Fruit fly (Drosophila melanogaster) whole organism, embryonic: ENCODE results near the gene CG43085.

Source experiments
- Bteb2 ChIP-seq: fragments of 200-800 bp; sonication (Bioruptor generic); optimal IDR thresholded peaks from 2 replicates; lab custom pipeline; 2016; ENCODE audit warnings: missing biosample characterization, missing genetic modification characterization
- C15 ChIP-seq: fragments of 200-800 bp; sonication (Bioruptor generic); IDR thresholded peaks from 3 replicates; pipeline ENCODE4 v1.3.6; 2022; ENCODE audit warnings: missing biosample characterization, missing genetic modification characterization
- CG10209 ChIP-seq: fragments of 200-800 bp; sonication (Bioruptor generic); optimal IDR thresholded peaks from 3 replicates; lab custom pipeline; 2017; ENCODE audit warnings: missing biosample characterization, mild to moderate bottlenecking, missing genetic modification characterization, missing genetic modification reagents
- CG10959 ChIP-seq: fragments of 200-800 bp; sonication (Bioruptor generic); IDR thresholded peaks from 2 replicates; pipeline ENCODE4 v1.3.6; 2022; ENCODE audit warnings: missing biosample characterization, missing genetic modification characterization
- CG11695 ChIP-seq: fragments of 200-800 bp; sonication (Bioruptor generic); IDR thresholded peaks from 3 replicates; pipeline ENCODE4 v1.3.6; 2022; ENCODE audit warnings: missing biosample characterization, missing genetic modification characterization
- CG12155 ChIP-seq: fragments of 200-800 bp; sonication (Bioruptor generic); optimal IDR thresholded peaks from 3 replicates; lab custom pipeline; 2016; ENCODE audit warnings: missing biosample characterization, missing genetic modification characterization
- CG12391 ChIP-seq: fragments of 200-800 bp; sonication (Bioruptor generic); optimal IDR thresholded peaks from 3 replicates; lab custom pipeline; 2018; ENCODE audit warnings: missing biosample characterization, mild to moderate bottlenecking, missing genetic modification characterization, moderate library complexity
- CG1647 ChIP-seq: fragments of 200-800 bp; sonication (Bioruptor generic); optimal IDR thresholded peaks from 3 replicates; lab custom pipeline; 2016; ENCODE audit warnings: missing biosample characterization, missing genetic modification characterization
- CG16813 ChIP-seq: fragments of 200-800 bp; sonication (Bioruptor generic); IDR thresholded peaks from 3 replicates; pipeline ENCODE4 v1.3.6; 2022; ENCODE audit warnings: missing biosample characterization, missing genetic modification characterization; ENCODE audit not compliant: partially characterized antibody
- CG17328 ChIP-seq: fragments of 200-800 bp; sonication (Bioruptor generic); IDR thresholded peaks from 2 replicates; pipeline ENCODE4 v1.3.6; 2022; ENCODE audit warnings: missing biosample characterization, missing genetic modification characterization
- CG1792 ChIP-seq: fragments of 200-800 bp; sonication (Bioruptor generic); optimal IDR thresholded peaks from 2 replicates; lab custom pipeline; 2016; ENCODE audit warnings: missing biosample characterization, missing genetic modification characterization
- CG18262 ChIP-seq: fragments of 200-800 bp; optimal IDR thresholded peaks from 3 replicates; lab custom pipeline; 2019; ENCODE audit warnings: missing biosample characterization, mild to moderate bottlenecking, missing genetic modification characterization, moderate library complexity
- CG31441 ChIP-seq: fragments of 200-800 bp; sonication (Bioruptor generic); IDR thresholded peaks from 2 replicates; pipeline ENCODE4 v1.3.6; 2022; ENCODE audit warnings: missing biosample characterization, missing genetic modification characterization
- CG3407 ChIP-seq: fragments of 200-800 bp; sonication (Bioruptor generic); optimal IDR thresholded peaks from 2 replicates; lab custom pipeline; 2018; ENCODE audit warnings: missing biosample characterization, mild to moderate bottlenecking, missing genetic modification characterization
- CG3995 ChIP-seq: fragments of 200-800 bp; sonication (Bioruptor generic); optimal IDR thresholded peaks from 3 replicates; lab custom pipeline; 2016; ENCODE audit warnings: missing biosample characterization, missing genetic modification characterization
- CG6813 ChIP-seq: fragments of 200-800 bp; sonication (Bioruptor generic); optimal IDR thresholded peaks from 2 replicates; lab custom pipeline; 2017; ENCODE audit warnings: missing biosample characterization, missing genetic modification characterization, mild to moderate bottlenecking, moderate library complexity, missing genetic modification reagents
- CG6854 ChIP-seq: fragments of 200-800 bp; sonication (Bioruptor generic); optimal IDR thresholded peaks from 3 replicates; lab custom pipeline; 2017; ENCODE audit warnings: missing biosample characterization, mild to moderate bottlenecking, missing genetic modification characterization
- CG8359 ChIP-seq: fragments of 200-800 bp; sonication (Bioruptor generic); optimal IDR thresholded peaks from 2 replicates; lab custom pipeline; 2017; ENCODE audit warnings: missing biosample characterization, mild to moderate bottlenecking, missing genetic modification characterization, borderline replicate concordance
- CG8478 ChIP-seq: fragments of >200 bp; optimal IDR thresholded peaks from 2 replicates; lab custom pipeline; 2018
- CG9797 ChIP-seq: fragments of 200-800 bp; sonication (Bioruptor generic); optimal IDR thresholded peaks from 3 replicates; lab custom pipeline; 2018; ENCODE audit warnings: missing biosample characterization, mild to moderate bottlenecking, missing genetic modification characterization
- CrebB ChIP-seq: fragments of 200-800 bp; sonication (Bioruptor generic); optimal IDR thresholded peaks from 3 replicates; lab custom pipeline; 2018; ENCODE audit warnings: missing biosample characterization, mild to moderate bottlenecking, missing genetic modification characterization
- Dfd ChIP-seq, 2 experiments: fragments of >200 bp; optimal IDR thresholded peaks; 2 replicates each; lab custom pipeline; 2017; ENCODE audit warnings: missing biosample characterization in 2 of 2, missing genetic modification characterization in 2 of 2
- Dll ChIP-seq: fragments of 200-800 bp; sonication (Bioruptor generic); IDR thresholded peaks from 4 replicates; pipeline ENCODE4 v1.3.6; 2022; ENCODE audit warnings: missing biosample characterization, missing genetic modification characterization; ENCODE audit not compliant: partially characterized antibody
- E2f1 ChIP-seq: fragments of 200-800 bp; sonication (Bioruptor generic); IDR thresholded peaks from 2 replicates; pipeline ENCODE4 v1.3.6; 2022; ENCODE audit warnings: missing biosample characterization, missing genetic modification characterization
- Eip74EF ChIP-seq, 2 experiments: fragments of 200-800 bp in 1 of 2; fragments of >200 bp in 1 of 2; sonication (Bioruptor generic) in 1 of 2; optimal IDR thresholded peaks; 2 replicates each; lab custom pipeline; 2017 to 2019; ENCODE audit warnings: missing biosample characterization in 2 of 2, missing genetic modification characterization in 2 of 2, mild to moderate bottlenecking in 1 of 2, moderate library complexity in 1 of 2
- Fer1 ChIP-seq: fragments of 200-800 bp; sonication (Bioruptor generic); optimal IDR thresholded peaks from 2 replicates; lab custom pipeline; 2017; ENCODE audit warnings: missing biosample characterization, mild to moderate bottlenecking, missing genetic modification characterization
- H15 ChIP-seq: fragments of 200-800 bp; sonication (Bioruptor generic); IDR thresholded peaks from 3 replicates; pipeline ENCODE4 v1.3.6; 2022; ENCODE audit warnings: missing biosample characterization, missing genetic modification characterization
- Hey ChIP-seq: fragments of 200-800 bp; sonication (Bioruptor generic); optimal IDR thresholded peaks from 3 replicates; lab custom pipeline; 2018; ENCODE audit warnings: missing biosample characterization, mild to moderate bottlenecking, missing genetic modification characterization
- Nf-YC ChIP-seq: fragments of 200-800 bp; optimal IDR thresholded peaks from 3 replicates; lab custom pipeline; 2019; ENCODE audit warnings: missing biosample characterization, mild to moderate bottlenecking, missing genetic modification characterization, moderate library complexity
- ap ChIP-seq: fragments of 200-800 bp; sonication (Bioruptor generic); IDR thresholded peaks from 2 replicates; pipeline ENCODE4 v1.3.6; 2022; ENCODE audit warnings: missing biosample characterization, missing genetic modification characterization
- ase ChIP-seq: fragments of 200-800 bp; sonication (Bioruptor generic); IDR thresholded peaks from 3 replicates; pipeline ENCODE4 v1.3.6; 2022; ENCODE audit warnings: missing biosample characterization, missing genetic modification characterization
- cas ChIP-seq: fragments of 200-800 bp; sonication (Bioruptor generic); IDR thresholded peaks from 2 replicates; pipeline ENCODE4 v1.3.6; 2022; ENCODE audit warnings: missing biosample characterization, missing genetic modification characterization
- cg ChIP-seq: fragments of 200-800 bp; sonication (Bioruptor generic); optimal IDR thresholded peaks from 3 replicates; lab custom pipeline; 2019; ENCODE audit warnings: missing biosample characterization, mild to moderate bottlenecking, missing genetic modification characterization, moderate library complexity
- gce ChIP-seq: fragments of 200-800 bp; sonication (Bioruptor generic); IDR thresholded peaks from 3 replicates; pipeline ENCODE4 v1.3.6; 2022; ENCODE audit warnings: missing biosample characterization, missing genetic modification characterization
- hkb ChIP-seq, 2 experiments: fragments of 200-800 bp in 1 of 2; fragments of >200 bp in 1 of 2; sonication (Bioruptor generic) in 1 of 2; IDR thresholded peaks in 1 of 2; optimal IDR thresholded peaks in 1 of 2; 2 replicates each; pipeline versions ENCODE4 v1.3.6 to Lab custom; 2017 to 2022; ENCODE audit warnings: missing biosample characterization in 1 of 2, missing genetic modification characterization in 1 of 2
- kah ChIP-seq: fragments of 200-800 bp; sonication (Bioruptor generic); optimal IDR thresholded peaks from 2 replicates; lab custom pipeline; 2018; ENCODE audit warnings: missing biosample characterization, mild to moderate bottlenecking, missing genetic modification characterization
- kni ChIP-seq: fragments of 200-800 bp; sonication (Bioruptor generic); optimal IDR thresholded peaks from 3 replicates; lab custom pipeline; 2017; ENCODE audit warnings: mild to moderate bottlenecking, missing biosample characterization, missing genetic modification reagents, missing genetic modification characterization
- lab ChIP-seq: fragments of 200-800 bp; sonication (Bioruptor generic); optimal IDR thresholded peaks from 3 replicates; lab custom pipeline; 2017; ENCODE audit warnings: missing biosample characterization, missing genetic modification characterization, mild to moderate bottlenecking, moderate library complexity, missing genetic modification reagents
- oc ChIP-seq: fragments of 200-800 bp; sonication (Bioruptor generic); optimal IDR thresholded peaks from 2 replicates; lab custom pipeline; 2018; ENCODE audit warnings: missing biosample characterization, mild to moderate bottlenecking, missing genetic modification characterization, moderate library complexity
- odd ChIP-seq: fragments of 200-800 bp; sonication (Bioruptor generic); optimal IDR thresholded peaks from 2 replicates; lab custom pipeline; 2017; ENCODE audit warnings: missing biosample characterization, mild to moderate bottlenecking, missing genetic modification characterization
- phol ChIP-seq: fragments of 200-800 bp; sonication (Bioruptor generic); optimal IDR thresholded peaks from 3 replicates; lab custom pipeline; 2018; ENCODE audit warnings: missing biosample characterization, mild to moderate bottlenecking, missing genetic modification characterization, moderate library complexity
- sc ChIP-seq, 3 experiments: fragments of >200 bp in 2 of 3; fragments of 200-800 bp in 1 of 3; sonication (Bioruptor generic) in 1 of 3; optimal IDR thresholded peaks; 2 replicates in 2 of 3; 3 replicates in 1 of 3; lab custom pipeline; 2017; ENCODE audit warnings: mild to moderate bottlenecking in 1 of 3, missing biosample characterization in 1 of 3, missing genetic modification characterization in 1 of 3, missing genetic modification reagents in 1 of 3
- sens ChIP-seq: fragments of 200-800 bp; sonication (Bioruptor generic); peaks from one replicate; lab custom pipeline; 2016; ENCODE audit warnings: missing biosample characterization, missing genetic modification characterization
- sima ChIP-seq: fragments of 200-800 bp; sonication (Bioruptor generic); optimal IDR thresholded peaks from 2 replicates; lab custom pipeline; 2016; ENCODE audit warnings: missing biosample characterization, missing genetic modification characterization
- sug ChIP-seq: fragments of 200-800 bp; optimal IDR thresholded peaks from 2 replicates; lab custom pipeline; 2019; ENCODE audit warnings: missing biosample characterization, mild to moderate bottlenecking, missing genetic modification characterization, moderate library complexity
- toy ChIP-seq: fragments of 200-800 bp; sonication (Bioruptor generic); IDR thresholded peaks from 2 replicates; pipeline ENCODE4 v1.3.6; 2022; ENCODE audit warnings: missing biosample characterization, missing genetic modification characterization
- trem ChIP-seq: fragments of 200-800 bp; optimal IDR thresholded peaks from 3 replicates; lab custom pipeline; 2019; ENCODE audit warnings: missing biosample characterization, mild to moderate bottlenecking, missing genetic modification characterization, moderate library complexity
- twi ChIP-seq: fragments of 200-800 bp; optimal IDR thresholded peaks from 2 replicates; lab custom pipeline; 2019; ENCODE audit warnings: missing biosample characterization, mild to moderate bottlenecking, missing genetic modification characterization, moderate library complexity
- zen ChIP-seq: fragments of 200-800 bp; sonication (Bioruptor generic); optimal IDR thresholded peaks from 3 replicates; lab custom pipeline; 2018; ENCODE audit warnings: missing biosample characterization, mild to moderate bottlenecking, missing genetic modification characterization, moderate library complexity

Gene CG43085

dm6 chr3L:17625574-17626128 lies 20.9 kb downstream of the CG43085 start (continued):
- TF ChIP-seq CG3407 (GFP tag; lab: Kevin White, UChicago) (no peak), trem (tag; lab: Kevin White, UChicago) (no peak), C15 (GFP tag; lab: Robert Waterston, UW) (no peak), ap (GFP tag; lab: Robert Waterston, UW) (no peak), kni (peak; percentile 22), E2f1 (no peak), ase (GFP tag; lab: Robert Waterston, UW) (no peak), Dfd (GFP tag; optimal IDR thresholded peaks at IDR 0.05; lab: Kevin White, UChicago) (no peak), sens (GFP tag; lab: Kevin White, UChicago) (peak; percentile 32), CrebB (tag; lab: Kevin White, UChicago) (no peak), CG8359 (GFP tag; lab: Kevin White, UChicago) (no peak), CG10959 (GFP tag; lab: Robert Waterston, UW) (no peak), CG12155 (no peak), CG31441 (GFP tag; lab: Robert Waterston, UW) (no peak), CG6854 (GFP tag; lab: Kevin White, UChicago) (no peak), gce (GFP tag; lab: Robert Waterston, UW) (no peak), CG3995 (GFP tag; lab: Kevin White, UChicago) (no peak), hkb (optimal IDR thresholded peaks at IDR 0.05; lab: Kevin White, UChicago) (no peak), hkb (GFP tag; IDR thresholded peaks at IDR 0.05; lab: Robert Waterston, UW) (0 out of 2 replicates have a peak, but pooled peaks have one; percentile 20), Nf-YC (tag; lab: Kevin White, UChicago) (no peak), Eip74EF (GFP tag; optimal IDR thresholded peaks at IDR 0.05; lab: Kevin White, UChicago) (peak in 1 of 2 experiments; percentile 54), sima (GFP tag; lab: Kevin White, UChicago) (no peak)

dm6 chr3L:17625014-17625413 lies 21.5 kb downstream of the CG43085 start:
- TF ChIP-seq odd = peak; percentile 47
- TF ChIP-seq toy (GFP tag; lab: Robert Waterston, UW) = no peak
- TF ChIP-seq Dll (GFP tag; lab: Robert Waterston, UW) = no peak
- no peak for TF ChIP-seq phol (tag; lab: Kevin White, UChicago)
- no peak for TF ChIP-seq CG10209
- TF ChIP-seq CG18262 (tag; lab: Kevin White, UChicago) = no peak
- TF ChIP-seq CG6813 = peak; percentile 9
- TF ChIP-seq kah (GFP tag; lab: Kevin White, UChicago) = no peak
- no peak for TF ChIP-seq CG11695 (GFP tag; lab: Robert Waterston, UW)
- TF ChIP-seq CG1792 = no peak
- TF ChIP-seq CG1647 (GFP tag; lab: Kevin White, UChicago) = no peak
- TF ChIP-seq Bteb2 (GFP tag; lab: Kevin White, UChicago) = no peak
- no peak for TF ChIP-seq sc (optimal IDR thresholded peaks at IDR 0.05; lab: Kevin White, UChicago)
- TF ChIP-seq sc (GFP tag; optimal IDR thresholded peaks at IDR 0.05; lab: Kevin White, UChicago) = no peak
- TF ChIP-seq CG12391 = no peak
- no peak for TF ChIP-seq sug (tag; lab: Kevin White, UChicago)
- peak; percentile 47 for TF ChIP-seq Fer1 (GFP tag; lab: Kevin White, UChicago)
- no peak for TF ChIP-seq zen
- TF ChIP-seq CG9797 (GFP tag; lab: Kevin White, UChicago) = no peak
- no peak for TF ChIP-seq H15 (GFP tag; lab: Robert Waterston, UW)
- peak; percentile 28 for TF ChIP-seq Hey
- peak; percentile 43 for TF ChIP-seq lab (GFP tag; lab: Kevin White, UChicago)
- TF ChIP-seq oc = no peak
- TF ChIP-seq CG17328 = no peak
- TF ChIP-seq cg (GFP tag; lab: Kevin White, UChicago) = no peak
- TF ChIP-seq cas (GFP tag; lab: Robert Waterston, UW) = no peak
- TF ChIP-seq twi (tag; lab: Kevin White, UChicago) = no peak
- no peak for TF ChIP-seq CG8478 (lab: Kevin White, UChicago)
- TF ChIP-seq Dfd (GFP tag; optimal IDR thresholded peaks at IDR 0.05; lab: Kevin White, UChicago) = no peak
- no peak for TF ChIP-seq CG16813
